Worm (Caenorhabditis elegans) whole organism, young adult: ENCODE results near the gene nphp-4.

Experiments used
- F33H1.4 ChIP-seq: fragments of 200-800 bp; sonication (Bioruptor generic); IDR thresholded peaks from 2 replicates; pipeline ENCODE4 v1.3.6; 2022; ENCODE audit warnings: missing genetic modification reagents, missing genetic modification characterization, missing compliant biosample characterization
- F55B11.4 ChIP-seq: sonication (generic microtip); optimal IDR thresholded peaks from 2 replicates; lab custom pipeline; 2016; ENCODE audit warnings: missing compliant biosample characterization, missing genetic modification characterization, borderline replicate concordance; ENCODE audit not compliant: insufficient read depth
- F57C9.4 ChIP-seq: sonication (generic microtip); optimal IDR thresholded peaks from 2 replicates; lab custom pipeline; 2017; ENCODE audit warnings: mild to moderate bottlenecking, missing genetic modification characterization, missing compliant biosample characterization
- ZK185.1 ChIP-seq: sonication (generic microtip); optimal IDR thresholded peaks from 2 replicates; lab custom pipeline; 2016; ENCODE audit warnings: mild to moderate bottlenecking, missing genetic modification characterization, missing compliant biosample characterization; ENCODE audit not compliant: poor library complexity, severe bottlenecking
- aptf-2 ChIP-seq: fragments of 200-800 bp; sonication (Bioruptor generic); conservative IDR thresholded peaks from 2 replicates; pipeline ENCODE4 v1.3.6; 2022; ENCODE audit warnings: missing genetic modification reagents, missing genetic modification characterization, missing compliant biosample characterization
- cebp-1 ChIP-seq, 2 experiments: fragments of 200-800 bp in 1 of 2; sonication (Bioruptor generic) in 1 of 2; sonication (generic microtip) in 1 of 2; IDR thresholded peaks in 1 of 2; optimal IDR thresholded peaks in 1 of 2; 2 replicates each; pipeline versions ENCODE4 v1.3.6 to Lab custom; 2017 to 2022; ENCODE audit warnings: missing compliant biosample characterization in 2 of 2, missing genetic modification characterization in 2 of 2, mild to moderate bottlenecking in 1 of 2, missing genetic modification reagents in 1 of 2, moderate library complexity in 1 of 2
- dpl-1 ChIP-seq: fragments of 150-350 bp; optimal IDR thresholded peaks from 2 replicates; lab custom pipeline; 2014; ENCODE audit warnings: missing biosample characterization, missing genetic modification reagents, missing genetic modification characterization
- hsf-1 ChIP-seq: fragments of 200-800 bp; sonication (Bioruptor generic); IDR thresholded peaks from 2 replicates; pipeline ENCODE4 v1.3.6; 2022; ENCODE audit warnings: missing genetic modification reagents, missing genetic modification characterization, missing compliant biosample characterization
- lin-26 ChIP-seq: fragments of 200-800 bp; sonication (Bioruptor generic); IDR thresholded peaks from 2 replicates; pipeline ENCODE4 v1.3.6; 2022; ENCODE audit warnings: missing genetic modification reagents, missing genetic modification characterization, missing compliant biosample characterization
- lin-40 ChIP-seq: sonication (generic microtip); optimal IDR thresholded peaks from 2 replicates; lab custom pipeline; 2016; ENCODE audit warnings: missing genetic modification characterization, mild to moderate bottlenecking, missing compliant biosample characterization, missing genotype, missing genetic modification reagents
- lsy-27 ChIP-seq: sonication (generic microtip); optimal IDR thresholded peaks from 2 replicates; lab custom pipeline; 2017; ENCODE audit warnings: missing genetic modification characterization, mild to moderate bottlenecking, missing compliant biosample characterization, antibody characterized with exemption, missing genotype, borderline replicate concordance; ENCODE audit not compliant: insufficient read depth
- rec-8 ChIP-seq, 2 experiments: sonication (generic microtip); optimal IDR thresholded peaks; 2 replicates each; lab custom pipeline; 2016; ENCODE audit warnings: mild to moderate bottlenecking in 2 of 2, missing genetic modification characterization in 2 of 2, missing genetic modification reagents in 2 of 2, missing genotype in 2 of 2, missing biosample characterization in 1 of 2, missing compliant biosample characterization in 1 of 2, moderate library complexity in 1 of 2
- snpc-4 ChIP-seq, 5 experiments: fragments of 150-350 bp in 1 of 5; sonication (generic microtip) in 4 of 5; optimal IDR thresholded peaks; 2 replicates each; lab custom pipeline; 2014 to 2018; ENCODE audit warnings: missing genetic modification characterization in 5 of 5, missing biosample characterization in 3 of 5, antibody characterized with exemption in 2 of 5, mild to moderate bottlenecking in 2 of 5, missing compliant biosample characterization in 2 of 5, missing genotype in 2 of 5, moderate library complexity in 2 of 5, missing genetic modification reagents in 1 of 5
- tlf-1 ChIP-seq: fragments of 200-800 bp; sonication (Bioruptor generic); optimal IDR thresholded peaks from 2 replicates; lab custom pipeline; 2018; ENCODE audit warnings: mild to moderate bottlenecking, missing genetic modification characterization, missing compliant biosample characterization

- TF ChIP-seq lin-40 (tag; lab: Kevin White, UChicago) (no peak), tlf-1 (GFP tag; lab: Kevin White, UChicago) (no peak), lsy-27 (no peak), F33H1.4 (GFP tag; lab: Robert Waterston, UW) (no peak), F57C9.4 (tag; lab: Kevin White, UChicago) (no peak), snpc-4 (GFP tag; optimal IDR thresholded peaks at IDR 0.05; lab: Kevin White, UChicago) (no peak), snpc-4 (tag; optimal IDR thresholded peaks at IDR 0.05; lab: Kevin White, UChicago) (no peak), ZK185.1 (no peak), cebp-1 (GFP tag; IDR thresholded peaks at IDR 0.05; lab: Robert Waterston, UW) (no peak), cebp-1 (tag; optimal IDR thresholded peaks at IDR 0.05; lab: Kevin White, UChicago) (no peak), F55B11.4 (no peak), aptf-2 (GFP tag; lab: Robert Waterston, UW) (no peak), hsf-1 (GFP tag; lab: Robert Waterston, UW) (no peak), lin-26 (GFP tag; lab: Robert Waterston, UW) (no peak), rec-8 (tag; optimal IDR thresholded peaks at IDR 0.05; lab: Kevin White, UChicago) (no peak), dpl-1 (GFP tag; lab: Kevin White, UChicago) (no peak)
Observed at ce11 chrV:11860375-11860774, 16.8 kb upstream of the nphp-4 start, which contains the start of gene R13H4.5.
